Fruit fly (Drosophila melanogaster) whole organism, embryonic: Measurements from ENCODE around the gene RabX4.

ENCODE experiments used
- Dll ChIP-seq: fragments of 200-800 bp; sonication (Bioruptor generic); IDR thresholded peaks from 4 replicates; pipeline ENCODE4 v1.3.6; 2022; ENCODE audit warnings: missing biosample characterization, missing genetic modification characterization; ENCODE audit not compliant: partially characterized antibody
- gcm ChIP-seq: fragments of 200-800 bp; sonication (Bioruptor generic); optimal IDR thresholded peaks from 2 replicates; lab custom pipeline; 2019; ENCODE audit warnings: missing biosample characterization, mild to moderate bottlenecking, missing genetic modification characterization, moderate library complexity
- pan ChIP-seq, 4 experiments: fragments of >200 bp in 3 of 4; fragments of 200-800 bp in 1 of 4; sonication (Bioruptor generic) in 1 of 4; optimal IDR thresholded peaks in 3 of 4; IDR thresholded peaks in 1 of 4; 2 replicates each; pipeline versions ENCODE4 v1.3.6 to Lab custom; 2017 to 2022; ENCODE audit warnings: missing biosample characterization in 2 of 4, missing genetic modification characterization in 2 of 4, mixed read lengths in 1 of 4

- TF ChIP-seq gcm (GFP tag; lab: Kevin White, UChicago) (no peak), pan (optimal IDR thresholded peaks at IDR 0.05; lab: Kevin White, UChicago) (no peak), pan (GFP tag; optimal IDR thresholded peaks at IDR 0.05 in 1 of 2, IDR thresholded peaks at IDR 0.05 in 1 of 2) (no peak), Dll (GFP tag; lab: Robert Waterston, UW) (no peak)
Observed at dm6 chr3R:24812394-24812793, 15.8 kb downstream of the RabX4 start.
